Fruit fly (Drosophila melanogaster): ENCODE measurements around the gene PhKgamma.

Gene PhKgamma

DNA sequence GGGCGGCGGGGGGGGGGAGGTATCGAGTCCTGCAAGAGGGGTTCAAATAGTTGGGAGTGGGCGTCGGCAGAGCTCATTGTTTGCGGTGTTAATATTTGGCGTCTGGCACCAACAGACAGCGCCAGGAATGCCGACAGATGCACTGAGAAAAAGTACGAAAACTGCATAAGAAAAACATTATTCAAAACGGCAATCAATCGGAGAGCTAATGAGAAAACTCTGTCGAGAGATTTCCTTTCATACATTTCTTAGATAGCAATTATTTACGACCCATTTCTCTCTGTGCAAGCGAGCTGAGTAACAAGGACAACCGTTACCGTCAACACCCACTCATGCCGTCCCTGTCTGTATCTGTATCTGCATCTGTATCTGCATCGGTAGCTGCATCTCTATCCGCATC is 30.9 kb upstream of the PhKgamma start (continued):
- TF ChIP-seq CG11762 (GFP tag; optimal IDR thresholded peaks at IDR 0.05; ENCODE audit: insufficient read depth) (no peak), Sox102F (GFP tag; optimal IDR thresholded peaks at IDR 0.05) (no peak), fkh (GFP tag; optimal IDR thresholded peaks at IDR 0.05) (no peak), spab (GFP tag; optimal IDR thresholded peaks at IDR 0.05) (peak; percentile 27), Ets96B (tag; optimal IDR thresholded peaks at IDR 0.05) (peak; percentile 39), CG3919 (GFP tag; optimal IDR thresholded peaks at IDR 0.05) (peak; percentile 57), Ets21C (GFP tag; optimal IDR thresholded peaks at IDR 0.05) (no peak), pdm3 (GFP tag; optimal IDR thresholded peaks at IDR 0.05) (peak; percentile 43), fd59A (GFP tag; optimal IDR thresholded peaks at IDR 0.05) (peak; percentile 3), Lpt (GFP tag; optimal IDR thresholded peaks at IDR 0.05) (peak; percentile 5), Smox (GFP tag; optimal IDR thresholded peaks at IDR 0.05) (no peak), CG32006 (GFP tag; optimal IDR thresholded peaks at IDR 0.05) (peak; percentile 56), CG6854 (GFP tag; optimal IDR thresholded peaks at IDR 0.05) (no peak), ss (GFP tag; optimal IDR thresholded peaks at IDR 0.05) (peak; percentile 7 to 51), lz (GFP tag; optimal IDR thresholded peaks at IDR 0.05) (peak; percentile 35), CG4318 (GFP tag; optimal IDR thresholded peaks at IDR 0.05) (peak; percentile 16), CG31627 (GFP tag; optimal IDR thresholded peaks at IDR 0.05) (no peak), CG10631 (GFP tag; optimal IDR thresholded peaks at IDR 0.05) (peak; percentile 21)

DNA sequence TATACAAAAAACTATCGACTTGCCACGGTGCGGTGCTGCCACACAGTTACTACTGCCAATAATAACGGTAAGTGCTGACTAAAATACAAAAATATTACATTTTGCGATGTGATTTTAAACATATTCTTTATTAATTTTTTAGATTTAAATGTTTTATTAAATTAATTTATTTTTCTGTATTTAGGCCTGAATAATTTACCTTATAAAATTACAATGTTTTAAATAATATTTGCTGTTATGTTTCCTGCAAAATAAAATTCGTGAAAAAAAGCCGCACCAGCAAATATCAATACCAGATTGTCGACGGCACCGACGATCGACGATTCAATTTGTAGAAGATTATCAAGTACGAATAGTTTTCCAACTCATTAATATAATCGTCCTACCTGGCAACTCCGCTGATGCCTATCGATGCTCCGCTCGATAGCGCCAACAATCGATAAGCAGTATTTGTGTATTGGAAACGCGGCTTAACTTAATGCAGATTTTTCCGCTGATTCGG is 16.3 kb upstream of the PhKgamma start, which contains the start of the genes Vlet and bif:
Vlet (minus strand) TSS at position 51 of the 502 bp plus-strand sequence.
bif (plus strand) TSS at position 432 of the 502 bp plus-strand sequence.
- TF ChIP-seq CG32006 (GFP tag; optimal IDR thresholded peaks at IDR 0.05) (peak; percentile 77), CG4318 (GFP tag; optimal IDR thresholded peaks at IDR 0.05) (peak; percentile 48), Sox14 (GFP tag; optimal IDR thresholded peaks at IDR 0.05) (peak; percentile 47), Ets21C (GFP tag; optimal IDR thresholded peaks at IDR 0.05) (peak; percentile 38), vri (GFP tag; optimal IDR thresholded peaks at IDR 0.05) (no peak), net (GFP tag; optimal IDR thresholded peaks at IDR 0.05) (peak; percentile 36), Sox15 (GFP tag; optimal IDR thresholded peaks at IDR 0.05) (peak; percentile 55), Hr38 (GFP tag; optimal IDR thresholded peaks at IDR 0.05) (no peak), acj6 (GFP tag; optimal IDR thresholded peaks at IDR 0.05) (peak; percentile 63), Blimp-1 (GFP tag; optimal IDR thresholded peaks at IDR 0.05) (peak; percentile 12), fd85E (GFP tag; optimal IDR thresholded peaks at IDR 0.05) (no peak), pdm3 (GFP tag; optimal IDR thresholded peaks at IDR 0.05) (no peak), spab (GFP tag; optimal IDR thresholded peaks at IDR 0.05) (peak; percentile 10), Eip75B (GFP tag; optimal IDR thresholded peaks at IDR 0.05) (no peak), CG11902 (GFP tag; optimal IDR thresholded peaks at IDR 0.05) (peak; percentile 57), fkh (GFP tag; optimal IDR thresholded peaks at IDR 0.05) (peak; percentile 45), OdsH (GFP tag; optimal IDR thresholded peaks at IDR 0.05) (peak; percentile 66), fd59A (GFP tag; optimal IDR thresholded peaks at IDR 0.05) (peak; percentile 34), CG1621 (tag; optimal IDR thresholded peaks at IDR 0.05) (no peak), CG3032 (tag; optimal IDR thresholded peaks at IDR 0.05) (peak; percentile 54), Gug (GFP tag; IDR thresholded peaks at IDR 0.05) (peak; percentile 52; the same call in 1 of the 2 replicates), CG11762 (GFP tag; optimal IDR thresholded peaks at IDR 0.05; ENCODE audit: insufficient read depth) (peak; percentile 49), ss (GFP tag; optimal IDR thresholded peaks at IDR 0.05) (peak in 1 of 2 experiments; percentile 39), Eip78C (GFP tag) (peak; percentile 46), CG10669 (GFP tag; optimal IDR thresholded peaks at IDR 0.05) (peak; percentile 51), CG34406 (GFP tag; optimal IDR thresholded peaks at IDR 0.05) (peak; percentile 57), CG16779 (tag; optimal IDR thresholded peaks at IDR 0.05) (no peak), CG6163 (GFP tag; IDR thresholded peaks at IDR 0.05) (0 out of 3 replicates have a peak, but pooled peaks have one; percentile 46), esn (GFP tag; optimal IDR thresholded peaks at IDR 0.05) (peak; percentile 45), CG10631 (GFP tag; optimal IDR thresholded peaks at IDR 0.05) (peak; percentile 70), Hr39 (GFP tag; optimal IDR thresholded peaks at IDR 0.05) (peak; percentile 63), lz (GFP tag; optimal IDR thresholded peaks at IDR 0.05) (peak; percentile 48), eg (GFP tag; IDR thresholded peaks at IDR 0.05) (peak; percentile 52; the same call in 1 of the 3 replicates), CG8632 (GFP tag; optimal IDR thresholded peaks at IDR 0.05) (peak; percentile 38), Met (GFP tag; optimal IDR thresholded peaks at IDR 0.05) (no peak), achi (GFP tag; optimal IDR thresholded peaks at IDR 0.05) (peak; percentile 67), CG15336 (GFP tag; IDR thresholded peaks at IDR 0.05) (peak; percentile 43; the same call in 1 of the 2 replicates), CG7368 (GFP tag; optimal IDR thresholded peaks at IDR 0.05) (peak; percentile 48), Lpt (GFP tag; optimal IDR thresholded peaks at IDR 0.05) (no peak), CG6792 (GFP tag; optimal IDR thresholded peaks at IDR 0.05) (peak; percentile 47), Ets96B (tag; optimal IDR thresholded peaks at IDR 0.05) (peak; percentile 31), dsx (GFP tag; optimal IDR thresholded peaks at IDR 0.05; ENCODE audit: poor library complexity, severe bottlenecking) (peak; percentile 27)

Data from whole organism, prepupa.